Fruit fly (Drosophila melanogaster) whole organism, embryonic: ENCODE data around the gene CG11668.

ENCODE experiments used
- CG12236 ChIP-seq: fragments of 200-800 bp; sonication (Bioruptor generic); optimal IDR thresholded peaks from 2 replicates; lab custom pipeline; 2016; ENCODE audit warnings: missing biosample characterization, missing genetic modification characterization
- CG2889 ChIP-seq: fragments of 200-800 bp; sonication (Bioruptor generic); IDR thresholded peaks from 3 replicates; pipeline ENCODE4 v1.3.6; 2022; ENCODE audit warnings: missing biosample characterization, missing genetic modification characterization
- CG7786 ChIP-seq: fragments of 200-800 bp; sonication (Bioruptor generic); optimal IDR thresholded peaks from 2 replicates; lab custom pipeline; 2016; ENCODE audit warnings: missing biosample characterization, missing genetic modification characterization
- Sin3A ChIP-seq: fragments of >200 bp; optimal IDR thresholded peaks from 2 replicates; lab custom pipeline; 2018
- ase ChIP-seq: fragments of 200-800 bp; sonication (Bioruptor generic); IDR thresholded peaks from 3 replicates; pipeline ENCODE4 v1.3.6; 2022; ENCODE audit warnings: missing biosample characterization, missing genetic modification characterization
- btn ChIP-seq: fragments of 200-800 bp; sonication (Bioruptor generic); optimal IDR thresholded peaks from 2 replicates; lab custom pipeline; 2016; ENCODE audit warnings: missing biosample characterization, missing genetic modification characterization

DNA sequence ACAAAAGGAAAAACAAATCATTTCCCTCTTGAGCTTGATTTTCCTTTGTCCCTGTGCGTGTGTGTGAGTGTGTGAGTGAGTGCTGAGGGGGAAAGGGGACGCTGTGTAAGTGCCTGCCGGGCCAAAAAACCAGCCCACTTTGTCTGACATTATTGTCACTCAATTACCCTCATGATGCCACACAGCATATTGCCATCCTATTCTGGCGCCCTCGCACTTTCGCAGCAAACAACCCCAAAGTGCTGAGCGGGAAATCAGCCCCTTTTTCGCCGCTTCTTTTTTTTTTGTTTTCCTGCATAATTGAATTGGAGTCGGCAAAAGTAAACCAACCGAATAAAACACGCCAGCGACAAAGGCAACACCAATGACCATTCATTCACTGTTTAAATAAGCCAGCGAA, 37.6 kb downstream of the CG11668 start:
- TF ChIP-seq ase (GFP tag; lab: Robert Waterston, UW) (no peak), CG12236 (no peak), Sin3A (lab: Kevin White, UChicago) (no peak), CG7786 (GFP tag; lab: Kevin White, UChicago) (no peak), btn (GFP tag; lab: Kevin White, UChicago) (no peak), CG2889 (GFP tag; lab: Robert Waterston, UW) (no peak)
